Worm (Caenorhabditis elegans) whole organism, L2 larva: ENCODE measurements around the gene srr-8.

Experiments
- R02D3.7 ChIP-seq: fragments of 150-350 bp; optimal IDR thresholded peaks from 2 replicates; lab custom pipeline; 2014; ENCODE audit warnings: missing biosample characterization, missing genetic modification characterization
- ama-1 ChIP-seq: fragments of 150-350 bp; optimal IDR thresholded peaks from 2 replicates; lab custom pipeline; 2018; ENCODE audit warnings: inconsistent platforms
- blmp-1 ChIP-seq: sonication (generic microtip); optimal IDR thresholded peaks from 2 replicates; lab custom pipeline; 2017; ENCODE audit warnings: missing genetic modification characterization, mild to moderate bottlenecking, missing compliant biosample characterization, antibody characterized with exemption, moderate library complexity; ENCODE audit not compliant: insufficient read depth
- ceh-82 ChIP-seq: fragments of 150-350 bp; optimal IDR thresholded peaks from 2 replicates; lab custom pipeline; 2014; ENCODE audit warnings: missing biosample characterization, missing genetic modification characterization
- fos-1 ChIP-seq: fragments of 150-350 bp; optimal IDR thresholded peaks from 2 replicates; lab custom pipeline; 2014; ENCODE audit warnings: missing biosample characterization, missing genetic modification characterization
- mdl-1 ChIP-seq, 2 experiments: fragments of 150-350 bp in 1 of 2; sonication (generic microtip) in 1 of 2; optimal IDR thresholded peaks; 2 replicates each; lab custom pipeline; 2017; ENCODE audit warnings: missing biosample characterization in 2 of 2, missing genetic modification characterization in 2 of 2
- snpc-4 ChIP-seq: fragments of 150-350 bp; optimal IDR thresholded peaks from 2 replicates; lab custom pipeline; 2014; ENCODE audit warnings: missing biosample characterization, missing genetic modification characterization
- unc-39 ChIP-seq: fragments of 150-350 bp; optimal IDR thresholded peaks from 2 replicates; lab custom pipeline; 2014; ENCODE audit warnings: missing biosample characterization, missing genetic modification characterization
- unc-62 ChIP-seq: fragments of 150-350 bp; optimal IDR thresholded peaks from 2 replicates; lab custom pipeline; 2014; ENCODE audit warnings: missing biosample characterization, missing genetic modification reagents, missing genetic modification characterization
- ztf-11 ChIP-seq: sonication (generic microtip); optimal IDR thresholded peaks from 2 replicates; lab custom pipeline; 2017; ENCODE audit warnings: missing biosample characterization, missing genetic modification characterization

DNA sequence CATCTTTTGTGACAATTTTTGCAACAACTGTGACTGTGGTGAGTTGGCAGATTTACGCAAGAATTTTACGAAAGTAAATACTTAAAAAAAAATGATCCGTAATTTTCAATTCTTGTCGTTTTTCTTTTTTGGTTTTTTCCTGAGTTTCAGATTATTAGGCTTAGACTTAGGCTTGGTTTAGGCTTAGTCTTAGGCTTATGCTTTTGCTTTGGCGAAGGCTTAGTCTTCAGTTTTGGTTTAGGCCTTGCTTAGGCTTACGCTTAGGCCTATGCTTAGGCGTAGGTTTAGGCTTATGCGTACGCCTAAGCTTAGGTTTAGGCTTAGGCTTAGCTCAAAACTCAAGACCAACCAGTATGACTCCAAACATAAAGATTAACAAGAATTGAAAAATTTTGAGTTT lies 43.9 kb upstream of the srr-8 start:
- TF ChIP-seq blmp-1 (tag; lab: Kevin White, UChicago), result no peak
- no peak for TF ChIP-seq unc-39 (tag; lab: Kevin White, UChicago)
- TF ChIP-seq mdl-1 (tag; optimal IDR thresholded peaks at IDR 0.05; lab: Kevin White, UChicago), result no peak
- TF ChIP-seq fos-1 (tag; lab: Kevin White, UChicago), result no peak
- TF ChIP-seq ama-1 (lab: Kevin White, UChicago), result no peak
- no peak for TF ChIP-seq ceh-82 (tag; lab: Kevin White, UChicago)
- TF ChIP-seq unc-62 (GFP tag; lab: Kevin White, UChicago), result no peak
- no peak for TF ChIP-seq R02D3.7
- no peak for TF ChIP-seq snpc-4
- no peak for TF ChIP-seq ztf-11 (tag; lab: Kevin White, UChicago)
